Fruit fly (Drosophila melanogaster) whole organism, embryonic: ENCODE measurements around the gene CG10628.

Source experiments
- Adf1 ChIP-seq: fragments of 200-800 bp; sonication (Bioruptor generic); IDR thresholded peaks from 2 replicates; pipeline ENCODE4 v1.3.6; 2022; ENCODE audit warnings: missing biosample characterization, missing genetic modification characterization
- Asciz ChIP-seq: fragments of 200-800 bp; sonication (Bioruptor generic); optimal IDR thresholded peaks from 2 replicates; lab custom pipeline; 2017; ENCODE audit warnings: missing biosample characterization, mild to moderate bottlenecking, missing genetic modification characterization, missing genetic modification reagents
- Atf-2 ChIP-seq: fragments of 200-800 bp; sonication (Bioruptor generic); optimal IDR thresholded peaks from 2 replicates; lab custom pipeline; 2016; ENCODE audit warnings: missing biosample characterization, missing genetic modification characterization
- Atf6 ChIP-seq: fragments of 200-800 bp; sonication (Bioruptor generic); IDR thresholded peaks from 2 replicates; pipeline ENCODE4 v1.3.6; 2022; ENCODE audit warnings: missing biosample characterization, missing genetic modification characterization
- Awh ChIP-seq: fragments of 200-800 bp; sonication (Bioruptor generic); IDR thresholded peaks from 2 replicates; pipeline ENCODE4, ENCODE4 v1.3.6; 2022; ENCODE audit warnings: missing biosample characterization, missing genetic modification characterization
- B-H2 ChIP-seq: fragments of 200-800 bp; sonication (Bioruptor generic); optimal IDR thresholded peaks from 2 replicates; lab custom pipeline; 2018; ENCODE audit warnings: missing biosample characterization, mild to moderate bottlenecking, missing genetic modification characterization
- Blimp-1 ChIP-seq: fragments of 200-800 bp; sonication (Bioruptor generic); optimal IDR thresholded peaks from 3 replicates; lab custom pipeline; 2018; ENCODE audit warnings: missing biosample characterization, missing genetic modification characterization, mild to moderate bottlenecking, moderate library complexity, missing genetic modification reagents
- Bteb2 ChIP-seq: fragments of 200-800 bp; sonication (Bioruptor generic); optimal IDR thresholded peaks from 2 replicates; lab custom pipeline; 2016; ENCODE audit warnings: missing biosample characterization, missing genetic modification characterization
- CG10267 ChIP-seq: fragments of 200-800 bp; sonication (Bioruptor generic); optimal IDR thresholded peaks from 2 replicates; lab custom pipeline; 2018; ENCODE audit warnings: missing biosample characterization, mild to moderate bottlenecking, missing genetic modification characterization, moderate library complexity
- CG11560 ChIP-seq: fragments of 200-800 bp; sonication (Bioruptor generic); IDR thresholded peaks from 3 replicates; pipeline ENCODE4 v1.3.6; 2022; ENCODE audit warnings: missing biosample characterization, missing genetic modification characterization
- CG15696 ChIP-seq: fragments of 200-800 bp; sonication (Bioruptor generic); optimal IDR thresholded peaks from 2 replicates; lab custom pipeline; 2019; ENCODE audit warnings: missing biosample characterization, mild to moderate bottlenecking, missing genetic modification characterization, moderate library complexity
- CG16779 ChIP-seq: fragments of 200-800 bp; sonication (Bioruptor generic); IDR thresholded peaks from 2 replicates; pipeline ENCODE4 v1.3.6; 2022; ENCODE audit warnings: missing biosample characterization, missing genetic modification characterization
- CG16815 ChIP-seq: fragments of 200-800 bp; sonication (Bioruptor generic); optimal IDR thresholded peaks from 3 replicates; lab custom pipeline; 2017; ENCODE audit warnings: missing biosample characterization, mild to moderate bottlenecking, missing genetic modification characterization
- CG18764 ChIP-seq: fragments of 200-800 bp; sonication (Bioruptor generic); optimal IDR thresholded peaks from 3 replicates; lab custom pipeline; 2016; ENCODE audit warnings: missing biosample characterization, missing genetic modification characterization
- CG2712 ChIP-seq: fragments of 200-800 bp; optimal IDR thresholded peaks from 3 replicates; lab custom pipeline; 2019; ENCODE audit warnings: missing biosample characterization, mild to moderate bottlenecking, missing genetic modification characterization, moderate library complexity
- CG34376 ChIP-seq: fragments of 200-800 bp; sonication (Bioruptor generic); optimal IDR thresholded peaks from 2 replicates; lab custom pipeline; 2018; ENCODE audit warnings: missing biosample characterization, mild to moderate bottlenecking, missing genetic modification characterization
- CG5953 ChIP-seq: fragments of 200-800 bp; sonication (Bioruptor generic); IDR thresholded peaks from 2 replicates; pipeline ENCODE4 v1.3.6; 2022; ENCODE audit warnings: missing biosample characterization, missing genetic modification characterization
- CG7372 ChIP-seq: fragments of 200-800 bp; sonication (Bioruptor generic); IDR thresholded peaks from 2 replicates; pipeline ENCODE4 v1.3.6; 2022; ENCODE audit warnings: missing biosample characterization, missing genetic modification characterization
- CG8290 ChIP-seq, 3 experiments: fragments of 200-800 bp; sonication (Bioruptor generic); optimal IDR thresholded peaks; 2 replicates each; lab custom pipeline; 2016 to 2019; ENCODE audit warnings: missing biosample characterization in 3 of 3, missing genetic modification characterization in 3 of 3, mild to moderate bottlenecking in 2 of 3, moderate library complexity in 1 of 3
- CG9215 ChIP-seq: fragments of 200-800 bp; sonication (Bioruptor generic); IDR thresholded peaks from 2 replicates; pipeline ENCODE4 v1.3.6; 2022; ENCODE audit warnings: missing biosample characterization, missing genetic modification characterization
- CG9437 ChIP-seq: fragments of 200-800 bp; sonication (Bioruptor generic); optimal IDR thresholded peaks from 2 replicates; lab custom pipeline; 2018; ENCODE audit warnings: missing biosample characterization, mild to moderate bottlenecking, missing genetic modification characterization
- CG9797 ChIP-seq: fragments of 200-800 bp; sonication (Bioruptor generic); optimal IDR thresholded peaks from 3 replicates; lab custom pipeline; 2018; ENCODE audit warnings: missing biosample characterization, mild to moderate bottlenecking, missing genetic modification characterization
- Chrac-16 ChIP-seq: fragments of 200-800 bp; sonication (Bioruptor generic); optimal IDR thresholded peaks from 3 replicates; lab custom pipeline; 2016; ENCODE audit warnings: missing biosample characterization, missing genetic modification characterization
- Drgx ChIP-seq: fragments of 200-800 bp; sonication (Bioruptor generic); IDR thresholded peaks from 2 replicates; pipeline ENCODE4 v1.3.6; 2022; ENCODE audit warnings: missing biosample characterization, missing genetic modification characterization
- Eip74EF ChIP-seq, 2 experiments: fragments of 200-800 bp in 1 of 2; fragments of >200 bp in 1 of 2; sonication (Bioruptor generic) in 1 of 2; optimal IDR thresholded peaks; 2 replicates each; lab custom pipeline; 2017 to 2019; ENCODE audit warnings: missing biosample characterization in 2 of 2, missing genetic modification characterization in 2 of 2, mild to moderate bottlenecking in 1 of 2, moderate library complexity in 1 of 2
- Fer2 ChIP-seq: fragments of 200-800 bp; sonication (Bioruptor generic); optimal IDR thresholded peaks from 2 replicates; lab custom pipeline; 2018; ENCODE audit warnings: missing biosample characterization, mild to moderate bottlenecking, missing genetic modification characterization, moderate library complexity
- HLH3B ChIP-seq: fragments of 200-800 bp; sonication (Bioruptor generic); IDR thresholded peaks from 2 replicates; pipeline ENCODE4 v1.3.6; 2022; ENCODE audit warnings: missing biosample characterization, missing genetic modification characterization
- Hand ChIP-seq: fragments of 200-800 bp; sonication (Bioruptor generic); optimal IDR thresholded peaks from 2 replicates; lab custom pipeline; 2017; ENCODE audit warnings: mild to moderate bottlenecking, missing biosample characterization, missing genetic modification reagents, missing genetic modification characterization
- Hr78 ChIP-seq, 2 experiments: fragments of 200-800 bp in 1 of 2; fragments of >200 bp in 1 of 2; sonication (Bioruptor generic) in 1 of 2; optimal IDR thresholded peaks; 2 replicates each; lab custom pipeline; 2017 to 2019; ENCODE audit warnings: missing biosample characterization in 2 of 2, missing genetic modification characterization in 2 of 2, mild to moderate bottlenecking in 1 of 2, moderate library complexity in 1 of 2
- Hsf ChIP-seq: fragments of 200-800 bp; sonication (Bioruptor generic); optimal IDR thresholded peaks from 3 replicates; lab custom pipeline; 2016; ENCODE audit warnings: missing biosample characterization, missing genetic modification characterization
- MBD-R2 ChIP-seq: fragments of 200-800 bp; sonication (Bioruptor generic); IDR thresholded peaks from 2 replicates; pipeline ENCODE4 v1.3.6; 2022; ENCODE audit warnings: missing biosample characterization, missing genetic modification characterization
- NC2α ChIP-seq: fragments of 200-800 bp; sonication (Bioruptor generic); optimal IDR thresholded peaks from 2 replicates; lab custom pipeline; 2016; ENCODE audit warnings: missing biosample characterization, missing genetic modification characterization
- Ravus ChIP-seq: fragments of 200-800 bp; sonication (Bioruptor generic); IDR thresholded peaks from 2 replicates; pipeline ENCODE4 v1.3.6; 2022; ENCODE audit warnings: missing biosample characterization, missing genetic modification characterization
- Rx ChIP-seq: fragments of 200-800 bp; sonication (Bioruptor generic); IDR thresholded peaks from 2 replicates; pipeline ENCODE4 v1.3.6; 2022; ENCODE audit warnings: missing biosample characterization, missing genetic modification characterization
- Scr ChIP-seq: fragments of 200-800 bp; sonication (Bioruptor generic); IDR thresholded peaks from 2 replicates; pipeline ENCODE4 v1.3.6; 2022; ENCODE audit warnings: missing biosample characterization, missing genetic modification characterization; ENCODE audit not compliant: partially characterized antibody
- Sox100B ChIP-seq: fragments of 200-800 bp; sonication (Bioruptor generic); optimal IDR thresholded peaks from 3 replicates; lab custom pipeline; 2018; ENCODE audit warnings: missing biosample characterization, mild to moderate bottlenecking, missing genetic modification characterization
- Usf ChIP-seq: fragments of 200-800 bp; sonication (Bioruptor generic); optimal IDR thresholded peaks from 2 replicates; lab custom pipeline; 2017; ENCODE audit warnings: missing genotype, missing biosample characterization, missing genetic modification characterization
- bcd ChIP-seq: fragments of 200-800 bp; sonication (Bioruptor generic); optimal IDR thresholded peaks from 2 replicates; lab custom pipeline; 2017; ENCODE audit warnings: missing biosample characterization, mild to moderate bottlenecking, missing genetic modification characterization
- br ChIP-seq: fragments of >200 bp; optimal IDR thresholded peaks from 2 replicates; lab custom pipeline; 2017
- fd102C ChIP-seq: fragments of 200-800 bp; sonication (Bioruptor generic); optimal IDR thresholded peaks from 2 replicates; lab custom pipeline; 2018; ENCODE audit warnings: missing biosample characterization, mild to moderate bottlenecking, missing genetic modification characterization, moderate library complexity
- grau ChIP-seq: fragments of 200-800 bp; optimal IDR thresholded peaks from 3 replicates; lab custom pipeline; 2019; ENCODE audit warnings: missing biosample characterization, mild to moderate bottlenecking, missing genetic modification characterization, moderate library complexity
- gsb-n ChIP-seq: fragments of 200-800 bp; sonication (Bioruptor generic); optimal IDR thresholded peaks from 3 replicates; lab custom pipeline; 2018; ENCODE audit warnings: missing biosample characterization, mild to moderate bottlenecking, missing genetic modification characterization
- hb ChIP-seq: fragments of 200-800 bp; sonication (Bioruptor generic); IDR thresholded peaks from 3 replicates; pipeline ENCODE4 v1.3.6; 2022; ENCODE audit warnings: missing biosample characterization, missing genetic modification characterization; ENCODE audit not compliant: partially characterized antibody
- klu ChIP-seq: fragments of 200-800 bp; sonication (Bioruptor generic); IDR thresholded peaks from 2 replicates; pipeline ENCODE4 v1.3.6; 2022; ENCODE audit warnings: missing biosample characterization, missing genetic modification characterization
- lola ChIP-seq, 3 experiments: fragments of >200 bp in 2 of 3; fragments of 200-800 bp in 1 of 3; sonication (Bioruptor generic) in 1 of 3; optimal IDR thresholded peaks; 2 replicates each; lab custom pipeline; 2017 to 2019; ENCODE audit warnings: missing biosample characterization in 3 of 3, missing genetic modification characterization in 3 of 3, mild to moderate bottlenecking in 1 of 3, moderate library complexity in 1 of 3
- prd ChIP-seq, 3 experiments: fragments of >200 bp in 2 of 3; fragments of 200-800 bp in 1 of 3; sonication (Bioruptor generic) in 1 of 3; optimal IDR thresholded peaks in 2 of 3; IDR thresholded peaks in 1 of 3; 2 replicates in 2 of 3; 3 replicates in 1 of 3; pipeline versions ENCODE4 v1.3.6 to Lab custom; 2017 to 2022; ENCODE audit warnings: missing biosample characterization in 1 of 3, missing genetic modification characterization in 1 of 3
- row ChIP-seq: fragments of 200-800 bp; sonication (Bioruptor generic); IDR thresholded peaks from 3 replicates; pipeline ENCODE4 v1.3.6; 2022; ENCODE audit warnings: missing biosample characterization, missing genetic modification characterization
- scrt ChIP-seq: fragments of 200-800 bp; sonication (Bioruptor generic); optimal IDR thresholded peaks from 2 replicates; lab custom pipeline; 2018; ENCODE audit warnings: missing biosample characterization, mild to moderate bottlenecking, missing genetic modification characterization, moderate library complexity
- tap ChIP-seq: fragments of 200-800 bp; optimal IDR thresholded peaks from 3 replicates; lab custom pipeline; 2019; ENCODE audit warnings: missing biosample characterization, mild to moderate bottlenecking, missing genetic modification characterization, moderate library complexity
- vnd ChIP-seq: fragments of 200-800 bp; sonication (Bioruptor generic); IDR thresholded peaks from 3 replicates; pipeline ENCODE4 v1.3.6; 2022; ENCODE audit warnings: missing biosample characterization, missing genetic modification characterization; ENCODE audit not compliant: partially characterized antibody

The CG10628 gene

DNA sequence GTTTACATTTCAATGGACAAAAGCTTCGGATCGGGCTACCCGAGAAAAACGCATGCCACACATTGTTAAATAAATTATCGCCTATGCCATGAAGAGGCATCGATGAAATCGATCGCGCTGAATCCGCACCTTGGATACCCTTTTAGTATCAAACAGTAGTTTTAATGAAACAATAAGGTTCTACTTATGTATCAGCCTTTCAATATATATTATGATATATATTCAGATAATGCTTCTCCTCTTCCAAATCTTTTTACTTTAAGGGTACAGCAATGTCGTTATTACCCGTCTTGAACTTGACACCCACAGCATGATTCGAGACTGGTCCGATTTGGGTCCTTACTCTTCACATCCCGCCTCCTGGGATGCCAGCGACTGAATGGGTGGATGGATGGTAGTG is 41.5 kb upstream of the CG10628 start (continued):
- TF ChIP-seq Atf6 (GFP tag; lab: Robert Waterston, UW) (no peak), vnd (GFP tag; lab: Robert Waterston, UW) (no peak), B-H2 (GFP tag; lab: Kevin White, UChicago) (no peak), CG9215 (GFP tag; lab: Robert Waterston, UW) (0 out of 2 replicates have a peak, but pooled peaks have one; percentile 9), Awh (GFP tag; lab: Robert Waterston, UW) (no peak), scrt (GFP tag; lab: Kevin White, UChicago) (no peak), Usf (GFP tag; lab: Kevin White, UChicago) (no peak), HLH3B (GFP tag; lab: Robert Waterston, UW) (no peak), fd102C (GFP tag; lab: Kevin White, UChicago) (no peak), gsb-n (tag; lab: Kevin White, UChicago) (no peak), CG34376 (GFP tag; lab: Kevin White, UChicago) (no peak), CG2712 (peak; percentile 50), Atf-2 (GFP tag; lab: Kevin White, UChicago) (no peak), Rx (no peak), MBD-R2 (GFP tag; lab: Robert Waterston, UW) (no peak), Scr (GFP tag; lab: Robert Waterston, UW) (no peak), Chrac-16 (GFP tag; lab: Kevin White, UChicago) (no peak), Adf1 (GFP tag; lab: Robert Waterston, UW) (no peak), Eip74EF (GFP tag; optimal IDR thresholded peaks at IDR 0.05; lab: Kevin White, UChicago) (no peak), Sox100B (GFP tag; lab: Kevin White, UChicago) (no peak), CG10267 (tag; lab: Kevin White, UChicago) (peak; percentile 25), bcd (GFP tag; lab: Kevin White, UChicago) (no peak), hb (GFP tag; lab: Robert Waterston, UW) (no peak), lola (GFP tag; optimal IDR thresholded peaks at IDR 0.05; lab: Kevin White, UChicago) (peak in 1 of 3 experiments; percentile 32), Hand (no peak), CG9797 (no peak), klu (GFP tag; lab: Robert Waterston, UW) (no peak), tap (tag; lab: Kevin White, UChicago) (peak; percentile 3), CG15696 (tag; lab: Kevin White, UChicago) (no peak), CG9437 (GFP tag; lab: Kevin White, UChicago) (no peak), NC2α (GFP tag; lab: Kevin White, UChicago) (no peak), CG18764 (GFP tag; lab: Kevin White, UChicago) (no peak), Fer2 (tag; lab: Kevin White, UChicago) (no peak), row (GFP tag; lab: Robert Waterston, UW) (peak; percentile 58), br (lab: Kevin White, UChicago) (no peak), CG11560 (tag; lab: Robert Waterston, UW) (no peak), Hsf (GFP tag; lab: Kevin White, UChicago) (no peak), CG7372 (no peak), Hr78 (GFP tag; optimal IDR thresholded peaks at IDR 0.05; lab: Kevin White, UChicago) (no peak), CG16815 (no peak), CG16779 (no peak), Drgx (GFP tag; lab: Robert Waterston, UW) (no peak), Blimp-1 (GFP tag; lab: Kevin White, UChicago) (peak; percentile 36), grau (tag; lab: Kevin White, UChicago) (peak; percentile 50), Bteb2 (GFP tag; lab: Kevin White, UChicago) (no peak), Asciz (GFP tag; lab: Kevin White, UChicago) (no peak), CG8290 (GFP tag; optimal IDR thresholded peaks at IDR 0.05; lab: Kevin White, UChicago) (no peak), CG8290 (tag; optimal IDR thresholded peaks at IDR 0.05; lab: Kevin White, UChicago) (no peak), CG5953 (no peak), Ravus (no peak), prd (optimal IDR thresholded peaks at IDR 0.05; lab: Kevin White, UChicago) (no peak), prd (GFP tag; IDR thresholded peaks at IDR 0.05; lab: Robert Waterston, UW) (peak; percentile 18; the same call in 1 of the 3 replicates)
